Worm (Caenorhabditis elegans) whole organism, early embryonic: Measurements from ENCODE around the gene cutl-2.
"Not testable (repeated sequence)": the region's sequence is repeated elsewhere in the genome, so short reads cannot be mapped to it uniquely, and the experiment has no call there.

ENCODE experiments used
- B0310.2 ChIP-seq: sonication (generic microtip); optimal IDR thresholded peaks from 2 replicates; lab custom pipeline; 2016; ENCODE audit warnings: mild to moderate bottlenecking, missing genetic modification characterization, missing compliant biosample characterization
- F13C5.2 ChIP-seq: sonication (generic microtip); optimal IDR thresholded peaks from 2 replicates; lab custom pipeline; 2017; ENCODE audit warnings: mild to moderate bottlenecking, missing genetic modification characterization, inconsistent platforms, missing compliant biosample characterization
- aly-1 ChIP-seq: sonication (generic microtip); optimal IDR thresholded peaks from 2 replicates; lab custom pipeline; 2016; ENCODE audit warnings: missing genetic modification characterization, missing compliant biosample characterization
- ama-1 ChIP-seq: fragments of 150-350 bp; optimal IDR thresholded peaks from 2 replicates; lab custom pipeline; 2014
- ceh-13 ChIP-seq: fragments of 200-800 bp; sonication (Bioruptor generic); optimal IDR thresholded peaks from 2 replicates; lab custom pipeline; 2018; ENCODE audit warnings: mild to moderate bottlenecking, missing genetic modification characterization, missing compliant biosample characterization
- ceh-36 ChIP-seq: sonication (generic microtip); optimal IDR thresholded peaks from 2 replicates; lab custom pipeline; 2016; ENCODE audit warnings: missing genetic modification characterization, inconsistent platforms, missing compliant biosample characterization
- ets-7 ChIP-seq: sonication (generic microtip); optimal IDR thresholded peaks from 2 replicates; lab custom pipeline; 2016; ENCODE audit warnings: missing genotype, missing genetic modification characterization, missing compliant biosample characterization
- flt-1 ChIP-seq: fragments of 200-800 bp; sonication (Bioruptor generic); IDR thresholded peaks from 2 replicates; pipeline ENCODE4 v1.3.6; 2022; ENCODE audit warnings: missing genetic modification characterization, missing compliant biosample characterization
- hmbx-1 ChIP-seq: sonication (generic microtip); optimal IDR thresholded peaks from 2 replicates; lab custom pipeline; 2016; ENCODE audit warnings: mild to moderate bottlenecking, missing genetic modification characterization, missing compliant biosample characterization
- hmg-4 ChIP-seq: fragments of 200-800 bp; sonication (Bioruptor generic); optimal IDR thresholded peaks from 2 replicates; lab custom pipeline; 2018; ENCODE audit warnings: mild to moderate bottlenecking, missing genetic modification characterization, missing compliant biosample characterization
- hnd-1 ChIP-seq: sonication (generic microtip); optimal IDR thresholded peaks from 2 replicates; lab custom pipeline; 2016; ENCODE audit warnings: missing genetic modification characterization, missing compliant biosample characterization
- pes-1 ChIP-seq: fragments of 200-800 bp; sonication (Bioruptor generic); IDR thresholded peaks from 2 replicates; pipeline ENCODE4 v1.3.6; 2022; ENCODE audit warnings: missing genetic modification reagents, missing genetic modification characterization, missing compliant biosample characterization
- scrt-1 ChIP-seq: fragments of 200-800 bp; sonication (Bioruptor generic); IDR thresholded peaks from 2 replicates; pipeline ENCODE4 v1.3.6; 2022; ENCODE audit warnings: missing genetic modification characterization, missing compliant biosample characterization
- sea-1 ChIP-seq: fragments of 200-800 bp; sonication (Bioruptor generic); conservative IDR thresholded peaks from 2 replicates; pipeline ENCODE4 v1.3.6; 2022; ENCODE audit warnings: missing genetic modification characterization, missing compliant biosample characterization
- tbx-11 ChIP-seq: fragments of 200-800 bp; sonication (Bioruptor generic); IDR thresholded peaks from 2 replicates; pipeline ENCODE4 v1.3.6; 2022; ENCODE audit warnings: missing genetic modification characterization, missing compliant biosample characterization
- tbx-37 ChIP-seq: fragments of 200-800 bp; sonication (Bioruptor generic); conservative IDR thresholded peaks from 2 replicates; pipeline ENCODE4 v1.3.6; 2022; ENCODE audit warnings: missing genetic modification reagents, missing genetic modification characterization, missing compliant biosample characterization
- tra-4 ChIP-seq: sonication (generic microtip); optimal IDR thresholded peaks from 2 replicates; lab custom pipeline; 2017; ENCODE audit warnings: missing genetic modification characterization, missing compliant biosample characterization

cutl-2 gene

DNA sequence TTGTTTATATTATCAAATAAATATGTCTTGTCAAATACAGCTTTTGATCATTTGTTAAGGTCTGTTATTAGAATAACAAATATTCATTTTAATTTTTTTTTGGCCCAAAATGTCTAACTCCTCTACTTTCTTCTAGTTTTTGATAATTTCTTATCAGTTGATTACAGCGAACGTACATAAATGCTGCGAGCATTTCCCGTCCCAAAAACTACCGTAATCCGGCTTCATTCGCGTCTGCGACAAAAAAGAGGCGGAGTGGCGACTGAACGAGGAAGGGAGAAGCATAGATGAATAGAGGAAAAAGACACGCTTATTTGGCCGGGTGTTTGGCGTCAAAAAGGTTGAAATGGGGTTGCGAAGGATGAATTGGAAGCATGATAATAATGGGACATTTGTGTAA, 16.1 kb upstream of the cutl-2 start:
- TF ChIP-seq hmg-4 (no peak), tbx-37 (GFP tag; lab: Robert Waterston, UW) (no peak), aly-1 (tag; lab: Kevin White, UChicago) (no peak), ceh-36 (tag; lab: Kevin White, UChicago) (no peak), F13C5.2 (tag; lab: Kevin White, UChicago) (no peak), ceh-13 (GFP tag; lab: Kevin White, UChicago) (no peak)

DNA sequence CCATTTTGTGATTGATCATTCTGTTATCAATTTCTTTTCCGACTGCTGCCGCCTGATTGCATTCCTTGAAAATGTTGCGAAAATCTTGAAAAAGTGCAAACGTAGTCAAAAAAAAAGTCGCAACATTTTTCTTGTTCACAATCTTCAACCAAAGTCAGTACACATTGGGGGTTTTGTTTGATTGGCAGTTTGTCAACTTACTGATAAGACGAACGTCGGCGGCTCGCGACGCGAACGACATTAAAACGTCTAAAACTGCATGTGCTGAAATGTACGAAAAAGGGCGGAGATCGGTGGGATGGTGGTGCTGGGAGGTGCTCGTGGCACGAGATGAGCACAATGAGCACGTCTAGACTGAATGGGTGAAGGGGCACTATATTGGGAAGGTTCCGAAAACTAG, 14.3 kb upstream of the cutl-2 start:
- TF ChIP-seq hmbx-1 (tag; lab: Kevin White, UChicago) (no peak), tbx-11 (GFP tag; lab: Robert Waterston, UW) (no peak), ceh-13 (GFP tag; lab: Kevin White, UChicago) (no peak), sea-1 (no peak), scrt-1 (GFP tag; lab: Robert Waterston, UW) (no peak), hmg-4 (no peak), F13C5.2 (tag; lab: Kevin White, UChicago) (no peak), aly-1 (tag; lab: Kevin White, UChicago) (no peak)

ce11 chrII:9735785-9736184, 11.3 kb upstream of the cutl-2 start:
- TF ChIP-seq ama-1 (lab: Kevin White, UChicago) = no peak

ce11 chrII:9731810-9732209, 7.3 kb upstream of the cutl-2 start, which contains the start of gene mab-3:
Gene mab-3 (plus strand): TSS chrII:9732137.
- not testable (repeated sequence) for TF ChIP-seq ets-7 (tag; lab: Kevin White, UChicago); ama-1 (lab: Kevin White, UChicago); hnd-1 (tag; lab: Kevin White, UChicago)

ce11 chrII:9729866-9730265, 5.4 kb upstream of the cutl-2 start:
- TF ChIP-seq flt-1 (GFP tag; lab: Robert Waterston, UW) (no peak), ets-7 (tag; lab: Kevin White, UChicago) (no peak), ceh-13 (GFP tag; lab: Kevin White, UChicago) (no peak), pes-1 (GFP tag; lab: Robert Waterston, UW) (no peak), ceh-36 (tag; lab: Kevin White, UChicago) (no peak)

- no peak for TF ChIP-seq tra-4 (tag; lab: Kevin White, UChicago)
Measured at ce11 chrII:9729196-9729595, 4.7 kb upstream of the cutl-2 start.

DNA sequence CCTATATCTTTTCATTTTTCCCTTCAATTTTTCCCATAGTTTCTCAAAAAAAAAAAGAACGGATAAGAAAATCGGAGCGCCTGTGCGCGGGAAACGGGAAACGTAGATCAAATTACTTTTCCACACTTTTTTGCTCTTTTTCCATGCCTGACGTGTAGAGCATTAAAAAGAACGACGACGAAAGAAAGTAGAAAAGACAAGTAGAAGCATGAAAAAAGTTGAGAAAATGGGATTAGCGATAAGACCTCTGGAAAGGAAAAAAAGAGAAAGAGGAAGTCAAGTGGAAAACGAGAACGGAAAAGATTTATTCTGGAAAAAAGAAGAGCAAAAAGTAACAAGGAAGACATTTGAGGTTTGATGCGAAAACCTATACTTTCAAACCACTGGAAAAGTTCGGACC, 4.0 kb upstream of the cutl-2 start:
- no peak for TF ChIP-seq hnd-1 (tag; lab: Kevin White, UChicago)
- no peak for TF ChIP-seq hmg-4
- TF ChIP-seq aly-1 (tag; lab: Kevin White, UChicago) = no peak
- no peak for TF ChIP-seq ama-1 (lab: Kevin White, UChicago)
- TF ChIP-seq ceh-13 (GFP tag; lab: Kevin White, UChicago) = no peak
- TF ChIP-seq tbx-37 (GFP tag; lab: Robert Waterston, UW) = no peak
- TF ChIP-seq tbx-11 (GFP tag; lab: Robert Waterston, UW) = no peak
- no peak for TF ChIP-seq pes-1 (GFP tag; lab: Robert Waterston, UW)

ce11 chrII:9727192-9727699, 2.8 kb upstream of the cutl-2 start:
- TF ChIP-seq F13C5.2 (tag; lab: Kevin White, UChicago) (no peak), ama-1 (lab: Kevin White, UChicago) (no peak)

- TF ChIP-seq tbx-37 (GFP tag; lab: Robert Waterston, UW) (no peak), pes-1 (GFP tag; lab: Robert Waterston, UW) (no peak), ama-1 (lab: Kevin White, UChicago) (no peak), tra-4 (tag; lab: Kevin White, UChicago) (no peak), hmbx-1 (tag; lab: Kevin White, UChicago) (no peak), scrt-1 (GFP tag; lab: Robert Waterston, UW) (no peak), ets-7 (tag; lab: Kevin White, UChicago) (no peak), tbx-11 (GFP tag; lab: Robert Waterston, UW) (no peak), ceh-36 (tag; lab: Kevin White, UChicago) (no peak), hmg-4 (no peak), ceh-13 (GFP tag; lab: Kevin White, UChicago) (no peak), B0310.2 (tag; lab: Kevin White, UChicago) (no peak), F13C5.2 (tag; lab: Kevin White, UChicago) (no peak), hnd-1 (tag; lab: Kevin White, UChicago) (no peak), aly-1 (tag; lab: Kevin White, UChicago) (no peak), flt-1 (GFP tag; lab: Robert Waterston, UW) (no peak), sea-1 (no peak)
Measured at ce11 chrII:9725056-9725455, 583 bp upstream of the cutl-2 start.
